Worm (Caenorhabditis elegans) whole organism, late embryonic: Measurements from ENCODE around the gene R07E5.7.

ENCODE experiments used
- C08G9.2 ChIP-seq: sonication (generic microtip); optimal IDR thresholded peaks from 2 replicates; lab custom pipeline; 2016; ENCODE audit warnings: mild to moderate bottlenecking, missing genetic modification characterization, moderate library complexity, missing compliant biosample characterization
- C38D4.7 ChIP-seq: fragments of 200-800 bp; sonication (Bioruptor generic); optimal IDR thresholded peaks from 2 replicates; lab custom pipeline; 2018; ENCODE audit warnings: mild to moderate bottlenecking, missing genetic modification characterization, moderate library complexity, missing compliant biosample characterization
- F13H6.1 ChIP-seq: sonication (generic microtip); optimal IDR thresholded peaks from 2 replicates; lab custom pipeline; 2016; ENCODE audit warnings: missing genetic modification characterization, missing compliant biosample characterization
- K09A11.1 ChIP-seq: sonication (generic microtip); optimal IDR thresholded peaks from 2 replicates; lab custom pipeline; 2017; ENCODE audit warnings: antibody characterized with exemption, mild to moderate bottlenecking, missing genetic modification characterization, missing compliant biosample characterization; ENCODE audit not compliant: insufficient read depth
- T23F11.4 ChIP-seq: fragments of 200-800 bp; sonication (Bioruptor generic); optimal IDR thresholded peaks from 2 replicates; lab custom pipeline; 2018; ENCODE audit warnings: mild to moderate bottlenecking, missing genetic modification characterization, missing compliant biosample characterization
- ama-1 ChIP-seq: fragments of 150-350 bp; optimal IDR thresholded peaks from 2 replicates; lab custom pipeline; 2014
- ceh-14 ChIP-seq: sonication (generic microtip); optimal IDR thresholded peaks from 2 replicates; lab custom pipeline; 2016; ENCODE audit warnings: missing genotype, missing genetic modification characterization, missing compliant biosample characterization
- ceh-18 ChIP-seq: sonication (generic microtip); optimal IDR thresholded peaks from 2 replicates; lab custom pipeline; 2016; ENCODE audit warnings: missing genetic modification characterization, missing compliant biosample characterization
- ceh-22 ChIP-seq: sonication (generic microtip); optimal IDR thresholded peaks from 2 replicates; lab custom pipeline; 2017; ENCODE audit warnings: missing biosample characterization, missing genetic modification characterization
- ceh-24 ChIP-seq: sonication (generic microtip); optimal IDR thresholded peaks from 2 replicates; lab custom pipeline; 2016; ENCODE audit warnings: mild to moderate bottlenecking, missing genetic modification characterization, missing compliant biosample characterization
- ceh-31 ChIP-seq: sonication (generic microtip); optimal IDR thresholded peaks from 2 replicates; lab custom pipeline; 2016; ENCODE audit warnings: missing genetic modification characterization, missing compliant biosample characterization
- ceh-34 ChIP-seq: sonication (generic microtip); optimal IDR thresholded peaks from 2 replicates; lab custom pipeline; 2016; ENCODE audit warnings: mild to moderate bottlenecking, missing genetic modification characterization, missing compliant biosample characterization
- ceh-48 ChIP-seq: sonication (generic microtip); optimal IDR thresholded peaks from 2 replicates; lab custom pipeline; 2016; ENCODE audit warnings: missing genetic modification characterization, inconsistent platforms, missing compliant biosample characterization
- ceh-6 ChIP-seq: fragments of 200-800 bp; sonication (Bioruptor generic); optimal IDR thresholded peaks from 2 replicates; lab custom pipeline; 2018; ENCODE audit warnings: mild to moderate bottlenecking, missing genetic modification characterization, missing compliant biosample characterization
- ceh-9 ChIP-seq: sonication (generic microtip); optimal IDR thresholded peaks from 2 replicates; lab custom pipeline; 2016; ENCODE audit warnings: mild to moderate bottlenecking, missing genetic modification characterization, inconsistent platforms, missing compliant biosample characterization
- dmd-4 ChIP-seq: sonication (generic microtip); optimal IDR thresholded peaks from 2 replicates; lab custom pipeline; 2016; ENCODE audit warnings: borderline replicate concordance, missing genetic modification characterization, missing compliant biosample characterization
- elt-4 ChIP-seq: sonication (generic microtip); optimal IDR thresholded peaks from 2 replicates; lab custom pipeline; 2016; ENCODE audit warnings: missing genetic modification characterization, missing compliant biosample characterization
- ets-4 ChIP-seq: sonication (generic microtip); optimal IDR thresholded peaks from 2 replicates; lab custom pipeline; 2016; ENCODE audit warnings: missing genetic modification characterization, missing compliant biosample characterization
- fkh-6 ChIP-seq: sonication (generic microtip); optimal IDR thresholded peaks from 2 replicates; lab custom pipeline; 2016; ENCODE audit warnings: missing genetic modification characterization, missing compliant biosample characterization
- gmeb-2 ChIP-seq: sonication (generic microtip); optimal IDR thresholded peaks from 2 replicates; lab custom pipeline; 2016; ENCODE audit warnings: missing genetic modification characterization, inconsistent platforms, missing compliant biosample characterization
- hlh-30 ChIP-seq: sonication (generic microtip); optimal IDR thresholded peaks from 2 replicates; lab custom pipeline; 2017; ENCODE audit warnings: antibody characterized with exemption, missing genetic modification characterization, missing compliant biosample characterization; ENCODE audit not compliant: insufficient read depth
- hlh-6 ChIP-seq: sonication (generic microtip); optimal IDR thresholded peaks from 2 replicates; lab custom pipeline; 2016; ENCODE audit warnings: missing genotype, missing genetic modification characterization, missing compliant biosample characterization
- hlh-8 ChIP-seq: sonication (generic microtip); optimal IDR thresholded peaks from 2 replicates; lab custom pipeline; 2016; ENCODE audit warnings: missing genotype, missing genetic modification characterization, missing compliant biosample characterization
- lim-6 ChIP-seq: sonication (generic microtip); optimal IDR thresholded peaks from 2 replicates; lab custom pipeline; 2016; ENCODE audit warnings: missing genetic modification characterization, missing compliant biosample characterization
- nhr-11 ChIP-seq: fragments of 150-350 bp; optimal IDR thresholded peaks from 2 replicates; lab custom pipeline; 2014; ENCODE audit warnings: missing biosample characterization, missing genetic modification characterization
- nhr-232 ChIP-seq: sonication (generic microtip); optimal IDR thresholded peaks from 2 replicates; lab custom pipeline; 2016; ENCODE audit warnings: missing genetic modification characterization, missing compliant biosample characterization
- npax-4 ChIP-seq: sonication (generic microtip); optimal IDR thresholded peaks from 2 replicates; lab custom pipeline; 2016; ENCODE audit warnings: missing genetic modification characterization, missing compliant biosample characterization
- odd-2 ChIP-seq: sonication (generic microtip); optimal IDR thresholded peaks from 2 replicates; lab custom pipeline; 2017; ENCODE audit warnings: antibody characterized with exemption, mild to moderate bottlenecking, missing genetic modification characterization, missing compliant biosample characterization
- pax-1 ChIP-seq: fragments of 150-350 bp; optimal IDR thresholded peaks from 2 replicates; lab custom pipeline; 2014; ENCODE audit warnings: missing biosample characterization, missing genetic modification characterization
- pha-2 ChIP-seq: sonication (generic microtip); optimal IDR thresholded peaks from 2 replicates; lab custom pipeline; 2017; ENCODE audit warnings: mild to moderate bottlenecking, missing genetic modification characterization, missing compliant biosample characterization
- pha-4 ChIP-seq: fragments of 150-350 bp; optimal IDR thresholded peaks from 2 replicates; lab custom pipeline; 2018; ENCODE audit warnings: missing biosample characterization, missing genetic modification reagents, missing genetic modification characterization
- pqm-1 ChIP-seq: sonication (generic microtip); optimal IDR thresholded peaks from 2 replicates; lab custom pipeline; 2016; ENCODE audit warnings: missing genetic modification characterization, missing compliant biosample characterization
- pros-1 ChIP-seq: fragments of 150-350 bp; optimal IDR thresholded peaks from 2 replicates; lab custom pipeline; 2014; ENCODE audit warnings: missing biosample characterization, missing genetic modification reagents, missing genetic modification characterization
- ref-2 ChIP-seq: sonication (generic microtip); optimal IDR thresholded peaks from 2 replicates; lab custom pipeline; 2016; ENCODE audit warnings: missing genetic modification characterization, missing compliant biosample characterization
- sdc-2 ChIP-seq: sonication (generic microtip); optimal IDR thresholded peaks from 2 replicates; lab custom pipeline; 2016; ENCODE audit warnings: missing genotype, missing genetic modification characterization, missing compliant biosample characterization
- sox-4 ChIP-seq: sonication (generic microtip); optimal IDR thresholded peaks from 2 replicates; lab custom pipeline; 2017; ENCODE audit warnings: mild to moderate bottlenecking, missing genetic modification characterization, inconsistent platforms, missing compliant biosample characterization
- syd-9 ChIP-seq: sonication (generic microtip); optimal IDR thresholded peaks from 2 replicates; lab custom pipeline; 2016; ENCODE audit warnings: mild to moderate bottlenecking, missing genetic modification characterization, moderate library complexity, missing compliant biosample characterization
- tbx-7 ChIP-seq: sonication (generic microtip); optimal IDR thresholded peaks from 2 replicates; lab custom pipeline; 2016; ENCODE audit warnings: missing genotype, missing genetic modification characterization, missing compliant biosample characterization
- ttx-3 ChIP-seq: sonication (generic microtip); optimal IDR thresholded peaks from 2 replicates; lab custom pipeline; 2016; ENCODE audit warnings: missing genetic modification reagents, missing genetic modification characterization, missing compliant biosample characterization
- unc-3 ChIP-seq, 2 experiments: fragments of 200-800 bp in 1 of 2; sonication (Bioruptor generic) in 1 of 2; sonication (generic microtip) in 1 of 2; conservative IDR thresholded peaks in 1 of 2; optimal IDR thresholded peaks in 1 of 2; 2 replicates each; pipeline versions ENCODE4 v1.3.6 to Lab custom; 2016 to 2022; ENCODE audit warnings: missing compliant biosample characterization in 2 of 2, missing genetic modification characterization in 2 of 2, missing genetic modification reagents in 1 of 2
- unc-55 ChIP-seq: sonication (generic microtip); optimal IDR thresholded peaks from 2 replicates; lab custom pipeline; 2017; ENCODE audit warnings: missing biosample characterization, missing genetic modification reagents, missing genetic modification characterization
- unc-86 ChIP-seq: sonication (generic microtip); optimal IDR thresholded peaks from 2 replicates; lab custom pipeline; 2016; ENCODE audit warnings: missing genetic modification characterization, missing compliant biosample characterization
- zip-5 ChIP-seq: sonication (generic microtip); optimal IDR thresholded peaks from 2 replicates; lab custom pipeline; 2016; ENCODE audit warnings: missing genetic modification characterization, missing compliant biosample characterization
- ztf-16 ChIP-seq: sonication (generic microtip); optimal IDR thresholded peaks from 2 replicates; lab custom pipeline; 2017; ENCODE audit warnings: missing genetic modification characterization, missing compliant biosample characterization

The R07E5.7 gene

DNA sequence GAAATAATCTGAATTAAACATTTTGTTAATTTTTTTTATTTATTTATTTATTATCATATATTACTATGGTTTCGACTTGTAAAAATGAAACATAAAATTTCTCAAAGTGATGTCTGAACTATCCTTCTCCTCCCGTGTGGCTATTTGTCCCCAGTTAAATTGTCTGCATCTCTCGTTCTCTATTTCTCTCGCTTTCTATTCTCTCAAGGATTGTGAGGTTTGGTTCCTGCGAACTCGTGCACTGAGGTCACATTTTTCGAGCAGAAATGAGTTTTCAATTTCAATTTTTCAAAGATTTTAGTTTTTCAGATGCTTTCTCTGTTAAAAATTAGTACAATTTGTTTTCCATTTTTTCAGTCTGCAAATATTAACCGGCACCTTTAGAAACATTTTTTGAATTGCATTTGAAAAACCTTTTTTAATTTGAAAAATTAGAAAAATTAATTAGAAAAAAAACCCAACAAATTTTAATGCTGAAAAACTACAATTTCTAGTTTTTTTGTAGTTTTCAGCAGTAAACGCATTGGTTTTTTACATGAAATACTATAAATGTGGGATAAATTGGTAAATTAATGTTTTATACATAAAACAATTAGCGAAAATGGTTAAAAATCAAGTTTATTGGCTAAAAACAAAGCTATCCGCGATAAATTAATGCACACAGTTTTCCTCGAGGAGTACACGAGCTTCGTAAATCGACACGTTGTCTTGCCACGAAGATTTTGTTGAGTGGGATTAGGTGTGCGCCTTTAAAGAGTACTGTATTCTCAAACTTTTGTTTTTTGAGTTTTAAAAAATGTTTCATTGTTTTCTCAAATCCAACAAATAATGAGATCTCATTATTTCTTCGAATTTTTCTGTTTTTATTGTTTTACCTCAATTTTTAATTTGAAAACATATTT, 6.6 kb downstream of the R07E5.7 start:
- no peak for TF ChIP-seq pha-2 (tag; lab: Kevin White, UChicago)
- TF ChIP-seq ceh-22 (tag; lab: Kevin White, UChicago), result no peak
- TF ChIP-seq ttx-3 (tag; lab: Kevin White, UChicago), result no peak
- TF ChIP-seq C08G9.2 (tag; lab: Kevin White, UChicago), result no peak
- no peak for TF ChIP-seq hlh-6 (tag; lab: Kevin White, UChicago)
- TF ChIP-seq sox-4 (tag; lab: Kevin White, UChicago), result no peak
- TF ChIP-seq F13H6.1, result no peak
- no peak for TF ChIP-seq nhr-232 (tag; lab: Kevin White, UChicago)
- no peak for TF ChIP-seq ref-2 (tag; lab: Kevin White, UChicago)
- no peak for TF ChIP-seq dmd-4
- TF ChIP-seq unc-3 (GFP tag; conservative IDR thresholded peaks at IDR 0.05; lab: Robert Waterston, UW), result no peak
- TF ChIP-seq unc-3 (tag; optimal IDR thresholded peaks at IDR 0.05; lab: Kevin White, UChicago), result no peak
- TF ChIP-seq ceh-24 (tag; lab: Kevin White, UChicago), result no peak
- TF ChIP-seq pax-1, result no peak
- TF ChIP-seq C38D4.7, result no peak
- TF ChIP-seq ceh-18 (tag; lab: Kevin White, UChicago), result no peak
- no peak for TF ChIP-seq odd-2 (tag; lab: Kevin White, UChicago)
- no peak for TF ChIP-seq ets-4 (tag; lab: Kevin White, UChicago)
- no peak for TF ChIP-seq unc-86 (tag; lab: Kevin White, UChicago)

DNA sequence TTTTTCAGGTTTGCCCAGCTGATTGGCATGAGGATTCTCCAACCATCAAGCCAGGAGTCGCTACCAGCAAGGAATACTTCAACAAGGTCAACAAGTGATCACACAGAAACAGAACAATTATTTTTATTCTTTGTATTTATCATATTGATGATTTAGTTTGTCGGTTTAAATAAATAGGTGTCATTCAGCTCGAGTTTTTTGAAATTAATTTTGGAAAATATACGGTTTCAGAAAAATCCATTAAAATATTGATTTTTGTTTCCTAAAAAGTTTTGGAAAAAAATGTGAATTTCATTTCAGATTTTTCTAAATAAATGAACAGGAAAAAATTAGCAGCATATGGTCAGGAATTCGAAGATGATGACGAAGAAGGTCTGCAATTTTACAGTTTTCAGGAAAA, 10.7 kb downstream of the R07E5.7 start, which contains the start of gene gpch-1:
Gene gpch-1, plus strand, starts transcription at position 301 of the 400 bp plus-strand sequence.
- TF ChIP-seq gmeb-2 (tag; lab: Kevin White, UChicago) (no peak), ama-1 (lab: Kevin White, UChicago) (no peak), pros-1 (no peak), sdc-2 (tag; lab: Kevin White, UChicago) (no peak), ceh-6 (no peak), hlh-8 (no peak), T23F11.4 (GFP tag; lab: Kevin White, UChicago) (no peak), pqm-1 (tag; lab: Kevin White, UChicago) (no peak), ceh-22 (tag; lab: Kevin White, UChicago) (no peak), npax-4 (tag; lab: Kevin White, UChicago) (no peak), ceh-14 (tag; lab: Kevin White, UChicago) (no peak), hlh-30 (no peak)

DNA sequence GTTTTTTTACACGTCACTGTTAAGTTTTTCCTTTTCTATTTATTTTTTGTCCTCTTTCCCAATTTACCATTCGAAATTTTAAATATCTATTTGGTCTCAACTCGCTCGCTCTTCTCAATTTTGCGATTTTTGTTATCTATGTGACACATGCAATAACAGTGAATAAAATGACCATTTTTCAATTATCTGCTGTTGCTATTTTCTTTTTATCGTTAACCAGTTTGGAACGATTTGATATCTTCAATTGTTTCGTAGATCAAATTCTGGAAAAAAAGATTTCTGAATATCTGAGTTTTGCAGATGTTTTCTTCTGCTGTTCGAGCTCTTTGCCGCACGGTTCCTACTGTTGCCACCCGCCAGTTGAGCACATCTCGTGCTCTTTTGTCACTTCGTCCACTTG, 11.8 kb downstream of the R07E5.7 start, which contains the start of gene prdx-3:
Gene prdx-3, plus strand, starts transcription at position 301 of the 400 bp plus-strand sequence.
- TF ChIP-seq ceh-31 (no peak), ama-1 (lab: Kevin White, UChicago) (no peak), ztf-16 (tag; lab: Kevin White, UChicago) (no peak), nhr-11 (tag; lab: Kevin White, UChicago) (no peak), ceh-18 (tag; lab: Kevin White, UChicago) (no peak), ceh-9 (tag; lab: Kevin White, UChicago) (no peak), odd-2 (tag; lab: Kevin White, UChicago) (no peak), dmd-4 (no peak), C08G9.2 (tag; lab: Kevin White, UChicago) (no peak), lim-6 (tag; lab: Kevin White, UChicago) (no peak), tbx-7 (tag; lab: Kevin White, UChicago) (no peak)

DNA sequence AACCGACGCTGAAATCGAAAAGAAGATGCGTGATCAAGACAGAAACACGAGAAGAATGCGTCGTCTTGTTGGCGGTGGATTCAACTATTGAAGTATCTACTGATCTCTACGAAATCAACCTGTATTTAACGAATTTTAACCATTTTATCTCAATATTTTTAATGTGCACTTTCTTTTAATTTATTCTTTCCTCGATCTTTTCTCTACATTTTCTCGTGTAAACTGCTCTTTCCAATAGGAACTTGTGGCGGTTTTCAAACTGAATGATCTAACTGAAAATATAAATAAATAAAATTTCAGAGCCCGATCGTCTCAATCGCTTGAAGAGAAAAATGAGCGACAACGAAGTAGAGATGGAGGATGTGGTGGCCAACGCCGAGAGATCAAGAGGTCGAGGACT, 13.0 kb downstream of the R07E5.7 start, which contains the start of gene rnp-4:
Gene rnp-4, plus strand, starts transcription at position 301 of the 400 bp plus-strand sequence.
- no peak for TF ChIP-seq C08G9.2 (tag; lab: Kevin White, UChicago)
- no peak for TF ChIP-seq ceh-34
- TF ChIP-seq unc-55, result no peak
- TF ChIP-seq ceh-18 (tag; lab: Kevin White, UChicago), result no peak
- no peak for TF ChIP-seq hlh-6 (tag; lab: Kevin White, UChicago)
- TF ChIP-seq hlh-30, result no peak
- TF ChIP-seq K09A11.1 (tag; lab: Kevin White, UChicago), result no peak
- TF ChIP-seq ceh-9 (tag; lab: Kevin White, UChicago), result no peak
- TF ChIP-seq elt-4 (tag; lab: Kevin White, UChicago), result no peak
- TF ChIP-seq ceh-48 (tag; lab: Kevin White, UChicago), result no peak
- no peak for TF ChIP-seq nhr-11 (tag; lab: Kevin White, UChicago)
- no peak for TF ChIP-seq nhr-232 (tag; lab: Kevin White, UChicago)
- no peak for TF ChIP-seq pha-4 (tag; lab: Kevin White, UChicago)
- TF ChIP-seq dmd-4, result no peak
- no peak for TF ChIP-seq pha-2 (tag; lab: Kevin White, UChicago)
- no peak for TF ChIP-seq fkh-6 (tag; lab: Kevin White, UChicago)
- TF ChIP-seq syd-9 (tag; lab: Kevin White, UChicago), result no peak
- TF ChIP-seq zip-5 (tag; lab: Kevin White, UChicago), result no peak
